Fruit fly (Drosophila melanogaster) whole organism, wandering third instar larva: Measurements from ENCODE around the gene Scm.

Experiments
- Abd-B ChIP-seq: fragments of >200 bp; optimal IDR thresholded peaks from 2 replicates; lab custom pipeline; 2017; ENCODE audit warnings: missing biosample characterization, missing genetic modification characterization
- CG32264 ChIP-seq: fragments of 200-800 bp; sonication (Bioruptor generic); optimal IDR thresholded peaks from 2 replicates; lab custom pipeline; 2016; ENCODE audit warnings: missing biosample characterization, missing genetic modification characterization
- CG9705 ChIP-seq: fragments of 200-800 bp; sonication (Bioruptor generic); optimal IDR thresholded peaks from 2 replicates; lab custom pipeline; 2018; ENCODE audit warnings: missing biosample characterization, mild to moderate bottlenecking, missing genetic modification characterization
- CrebA ChIP-seq: fragments of 200-800 bp; sonication (Bioruptor generic); optimal IDR thresholded peaks from 2 replicates; lab custom pipeline; 2016; ENCODE audit warnings: missing biosample characterization, mild to moderate bottlenecking, missing genetic modification characterization, borderline replicate concordance
- Dfd ChIP-seq: fragments of >200 bp; optimal IDR thresholded peaks from 2 replicates; lab custom pipeline; 2017; ENCODE audit warnings: missing biosample characterization, missing genetic modification characterization
- Dif ChIP-seq: fragments of 200-275, 200-300 bp; sonication (Bioruptor generic); optimal IDR thresholded peaks from 2 replicates; lab custom pipeline; 2018; ENCODE audit warnings: missing biosample characterization, missing genetic modification characterization; ENCODE audit not compliant: partially characterized antibody
- GATAd ChIP-seq: sonication (Bioruptor generic); optimal IDR thresholded peaks from 2 replicates; lab custom pipeline; 2016; ENCODE audit warnings: missing biosample characterization, missing genetic modification characterization
- HLH106 ChIP-seq: fragments of 200-800 bp; optimal IDR thresholded peaks from 3 replicates; lab custom pipeline; 2019; ENCODE audit warnings: missing biosample characterization, mild to moderate bottlenecking, missing genetic modification characterization, moderate library complexity
- Hnf4 ChIP-seq: fragments of 200-800 bp; sonication (Bioruptor generic); optimal IDR thresholded peaks from 2 replicates; lab custom pipeline; 2016; ENCODE audit warnings: missing biosample characterization, mild to moderate bottlenecking, missing genetic modification characterization
- Hr78 ChIP-seq: fragments of >200 bp; optimal IDR thresholded peaks from 2 replicates; lab custom pipeline; 2017; ENCODE audit warnings: missing biosample characterization, missing genetic modification characterization
- Hr83 ChIP-seq: fragments of 200-300 bp; sonication (Bioruptor generic); optimal IDR thresholded peaks from 2 replicates; lab custom pipeline; 2016; ENCODE audit warnings: missing biosample characterization, mild to moderate bottlenecking, missing genetic modification characterization, moderate library complexity; ENCODE audit not compliant: poor library complexity, severe bottlenecking
- Jra ChIP-seq: sonication (Bioruptor generic); optimal IDR thresholded peaks from 2 replicates; lab custom pipeline; 2016; ENCODE audit warnings: missing biosample characterization, missing genetic modification characterization
- Mio ChIP-seq: sonication (Bioruptor generic); optimal IDR thresholded peaks from 2 replicates; lab custom pipeline; 2016; ENCODE audit warnings: missing biosample characterization, missing genetic modification characterization
- Myc ChIP-seq: fragments of >200 bp; optimal IDR thresholded peaks from 2 replicates; lab custom pipeline; 2017
- N ChIP-seq: fragments of >200 bp; optimal IDR thresholded peaks from 2 replicates; lab custom pipeline; 2018; ENCODE audit warnings: missing biosample characterization, missing external identifiers, missing genetic modification characterization
- OdsH ChIP-seq: fragments of 200-800 bp; sonication (Bioruptor generic); optimal IDR thresholded peaks from 2 replicates; lab custom pipeline; 2016; ENCODE audit warnings: missing biosample characterization, mild to moderate bottlenecking, missing genetic modification characterization
- Rel ChIP-seq, 2 experiments: fragments of 200-800 bp; sonication (Bioruptor generic) in 1 of 2; optimal IDR thresholded peaks; 2 replicates in 1 of 2; 3 replicates in 1 of 2; lab custom pipeline; 2016 to 2019; ENCODE audit warnings: mild to moderate bottlenecking in 2 of 2, missing biosample characterization in 2 of 2, missing genetic modification characterization in 2 of 2, moderate library complexity in 1 of 2
- Sp1 ChIP-seq: fragments of 200-800 bp; sonication (Bioruptor generic); optimal IDR thresholded peaks from 3 replicates; lab custom pipeline; 2019; ENCODE audit warnings: missing biosample characterization, mild to moderate bottlenecking, missing genetic modification characterization, moderate library complexity
- Vsx2 ChIP-seq: fragments of 200-300, 225-300 bp; sonication (Bioruptor generic); optimal IDR thresholded peaks from 2 replicates; lab custom pipeline; 2018; ENCODE audit warnings: missing biosample characterization, missing genetic modification characterization; ENCODE audit not compliant: partially characterized antibody
- br ChIP-seq: fragments of 200-800 bp; sonication (Bioruptor generic); optimal IDR thresholded peaks from 2 replicates; lab custom pipeline; 2016; ENCODE audit warnings: missing biosample characterization, missing genetic modification characterization
- brk ChIP-seq: fragments of 200-800 bp; sonication (Bioruptor generic); optimal IDR thresholded peaks from 2 replicates; lab custom pipeline; 2016; ENCODE audit warnings: missing biosample characterization, mild to moderate bottlenecking, missing genetic modification characterization
- dl ChIP-seq, 2 experiments: fragments of 175-275, 200-275 bp in 1 of 2; fragments of 200-275 bp in 1 of 2; sonication (Bioruptor generic); optimal IDR thresholded peaks; lab custom pipeline; 2018; ENCODE audit warnings: mild to moderate bottlenecking in 2 of 2, missing biosample characterization in 2 of 2, missing genetic modification characterization in 2 of 2, moderate library complexity in 2 of 2; ENCODE audit not compliant: partially characterized antibody in 2 of 2, insufficient read depth in 1 of 2
- dmrt93B ChIP-seq: fragments of 200-800 bp; sonication (Bioruptor generic); optimal IDR thresholded peaks from 2 replicates; lab custom pipeline; 2018; ENCODE audit warnings: missing biosample characterization, mild to moderate bottlenecking, missing genetic modification characterization
- dsf ChIP-seq: sonication (Bioruptor generic); optimal IDR thresholded peaks from 2 replicates; lab custom pipeline; 2016; ENCODE audit warnings: missing biosample characterization, missing genetic modification characterization, borderline replicate concordance
- ey ChIP-seq: fragments of 200-800 bp; sonication (Bioruptor generic); optimal IDR thresholded peaks from 2 replicates; lab custom pipeline; 2016; ENCODE audit warnings: missing biosample characterization, missing genetic modification characterization
- foxo ChIP-seq, 2 experiments: fragments of 200-800 bp; sonication (Bioruptor generic); optimal IDR thresholded peaks; 2 replicates in 1 of 2; 3 replicates in 1 of 2; lab custom pipeline; 2016 to 2017; ENCODE audit warnings: missing biosample characterization in 2 of 2, missing genetic modification characterization in 2 of 2
- fru ChIP-seq: fragments of 200-800 bp; sonication (Bioruptor generic); optimal IDR thresholded peaks from 3 replicates; lab custom pipeline; 2016; ENCODE audit warnings: missing biosample characterization, mild to moderate bottlenecking, missing genetic modification characterization
- h ChIP-seq: fragments of 200-800 bp; sonication (Bioruptor generic); optimal IDR thresholded peaks from 3 replicates; lab custom pipeline; 2016; ENCODE audit warnings: missing biosample characterization, mild to moderate bottlenecking, missing genetic modification characterization
- jim ChIP-seq: fragments of 175-275, 200-325 bp; sonication (Bioruptor generic); optimal IDR thresholded peaks from 2 replicates; lab custom pipeline; 2016; ENCODE audit warnings: missing biosample characterization, mild to moderate bottlenecking, missing genetic modification characterization
- lola ChIP-seq: fragments of >200 bp; optimal IDR thresholded peaks from 2 replicates; lab custom pipeline; 2017; ENCODE audit warnings: missing biosample characterization, missing genetic modification characterization
- pan ChIP-seq: fragments of >200 bp; optimal IDR thresholded peaks from 2 replicates; lab custom pipeline; 2017
- psq ChIP-seq: fragments of 200-800 bp; sonication (Bioruptor generic); optimal IDR thresholded peaks from 3 replicates; lab custom pipeline; 2017; ENCODE audit warnings: missing biosample characterization, mild to moderate bottlenecking, missing genetic modification characterization, moderate library complexity
- rgr ChIP-seq: fragments of 200-800 bp; sonication (Bioruptor generic); optimal IDR thresholded peaks from 3 replicates; lab custom pipeline; 2016; ENCODE audit warnings: missing biosample characterization, mild to moderate bottlenecking, missing genetic modification characterization
- sage ChIP-seq: fragments of 200-800 bp; sonication (Bioruptor generic); optimal IDR thresholded peaks from 2 replicates; lab custom pipeline; 2016; ENCODE audit warnings: missing biosample characterization, mild to moderate bottlenecking, missing genetic modification characterization
- sv ChIP-seq: fragments of 200-800 bp; sonication (Bioruptor generic); optimal IDR thresholded peaks from 3 replicates; lab custom pipeline; 2016; ENCODE audit warnings: missing biosample characterization, missing genetic modification characterization
- tai ChIP-seq: sonication (Bioruptor generic); optimal IDR thresholded peaks from 2 replicates; lab custom pipeline; 2016; ENCODE audit warnings: missing biosample characterization, missing genetic modification characterization
- usp ChIP-seq: fragments of >200 bp; optimal IDR thresholded peaks from 2 replicates; lab custom pipeline; 2017; ENCODE audit warnings: missing biosample characterization, missing genetic modification characterization
- woc ChIP-seq: sonication (Bioruptor generic); optimal IDR thresholded peaks from 2 replicates; lab custom pipeline; 2016; ENCODE audit warnings: missing biosample characterization, mild to moderate bottlenecking, missing genetic modification characterization

Gene Scm

DNA sequence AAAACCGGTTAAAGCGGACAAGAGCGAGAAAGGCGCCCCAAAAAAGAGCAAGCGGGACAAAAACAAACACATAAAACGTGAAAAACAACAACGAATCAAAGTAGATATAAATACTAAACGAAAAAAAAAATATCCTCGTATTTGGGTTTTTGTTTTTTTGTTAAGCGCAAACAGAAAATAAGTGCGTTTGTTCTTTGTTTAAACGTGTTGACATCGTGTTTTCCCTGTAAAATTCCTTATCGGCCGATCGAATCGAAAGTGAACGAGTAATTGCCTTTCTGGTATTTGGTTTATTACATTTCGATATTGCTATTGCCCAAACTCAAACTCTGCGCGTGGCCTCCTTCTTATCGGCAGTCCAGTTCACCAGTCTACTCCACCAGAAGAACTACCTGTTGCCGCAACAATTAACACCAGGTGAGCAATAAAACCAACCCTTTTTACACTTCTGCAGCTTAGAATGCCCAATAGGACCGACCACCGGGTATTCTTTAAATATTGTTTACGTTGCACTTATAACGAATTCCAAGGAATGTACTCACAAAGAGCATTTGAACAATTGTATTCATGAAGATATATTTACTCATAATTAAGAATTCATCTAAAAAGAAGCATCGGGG lies 45.5 kb downstream of the Scm start:
- TF ChIP-seq h (GFP tag; lab: Kevin White, UChicago) (no peak), pan (lab: Kevin White, UChicago) (no peak)

- TF ChIP-seq Sp1 (peak; percentile 21), Hr83 (GFP tag; lab: Kevin White, UChicago) (peak; percentile 31), Rel (GFP tag; optimal IDR thresholded peaks at IDR 0.05; lab: Kevin White, UChicago) (no peak), Rel (tag; optimal IDR thresholded peaks at IDR 0.05; lab: Kevin White, UChicago) (peak; percentile 48), woc (GFP tag; lab: Kevin White, UChicago) (no peak), Myc (lab: Kevin White, UChicago) (peak; percentile 63), br (peak; percentile 63), Dfd (GFP tag; lab: Kevin White, UChicago) (no peak), usp (GFP tag; lab: Kevin White, UChicago) (no peak), h (GFP tag; lab: Kevin White, UChicago) (peak; percentile 53), foxo (GFP tag; optimal IDR thresholded peaks at IDR 0.05; lab: Kevin White, UChicago) (peak in 1 of 2 experiments; percentile 46), HLH106 (tag; lab: Kevin White, UChicago) (peak; percentile 36), rgr (GFP tag; lab: Kevin White, UChicago) (peak; percentile 42), Abd-B (GFP tag; lab: Kevin White, UChicago) (no peak), Hnf4 (GFP tag; lab: Kevin White, UChicago) (peak; percentile 78), ey (GFP tag; lab: Kevin White, UChicago) (peak; percentile 25), CG9705 (GFP tag; lab: Kevin White, UChicago) (peak; percentile 22), Jra (GFP tag; lab: Kevin White, UChicago) (peak; percentile 80), sv (peak; percentile 27), fru (GFP tag; lab: Kevin White, UChicago) (peak; percentile 65)
Measured at dm6 chr3R:9590952-9591532, 46.4 kb downstream of the Scm start, which contains the start of the genes bocks and CG8312. Gene bocks (minus strand): TSS chr3R:9591002. Gene CG8312 (plus strand): TSS chr3R:9591309.

dm6 chr3R:9586663-9587248 lies 50.7 kb downstream of the Scm start, which contains the start of gene P58IPK:
Gene P58IPK (plus strand): TSS chr3R:9586942.
- TF ChIP-seq woc (GFP tag; lab: Kevin White, UChicago), result peak; percentile 91
- peak; percentile 59 for TF ChIP-seq HLH106 (tag; lab: Kevin White, UChicago)
- no peak for TF ChIP-seq Dfd (GFP tag; lab: Kevin White, UChicago)
- TF ChIP-seq Sp1, result peak; percentile 32
- no peak for TF ChIP-seq CrebA
- TF ChIP-seq Rel (GFP tag; optimal IDR thresholded peaks at IDR 0.05; lab: Kevin White, UChicago), result no peak
- TF ChIP-seq Rel (tag; optimal IDR thresholded peaks at IDR 0.05; lab: Kevin White, UChicago), result peak; percentile 33
- peak; percentile 53 for TF ChIP-seq ey (GFP tag; lab: Kevin White, UChicago)
- TF ChIP-seq fru (GFP tag; lab: Kevin White, UChicago), result no peak
- TF ChIP-seq brk (GFP tag; lab: Kevin White, UChicago), result no peak
- TF ChIP-seq Hr83 (GFP tag; lab: Kevin White, UChicago), result peak; percentile 83
- TF ChIP-seq GATAd (GFP tag; lab: Kevin White, UChicago), result peak; percentile 38
- peak; percentile 71 for TF ChIP-seq h (GFP tag; lab: Kevin White, UChicago)
- peak; percentile 28 for TF ChIP-seq CG9705 (GFP tag; lab: Kevin White, UChicago)
- no peak for TF ChIP-seq OdsH
- TF ChIP-seq dl (GFP tag; optimal IDR thresholded peaks at IDR 0.05; lab: Kevin White, UChicago; ENCODE audit: insufficient read depth in 1 of 2, partially characterized antibody in 2 of 2), result no peak
- no peak for TF ChIP-seq Abd-B (GFP tag; lab: Kevin White, UChicago)
- TF ChIP-seq sv, result peak; percentile 36
- no peak for TF ChIP-seq Mio (GFP tag; lab: Kevin White, UChicago)
- TF ChIP-seq Dif (GFP tag; lab: Kevin White, UChicago), result no peak
- no peak for TF ChIP-seq Vsx2 (GFP tag; lab: Kevin White, UChicago)
- peak; percentile 14 for TF ChIP-seq dmrt93B
- TF ChIP-seq Hnf4 (GFP tag; lab: Kevin White, UChicago), result no peak
- peak; percentile 89 for TF ChIP-seq Myc (lab: Kevin White, UChicago)
- no peak for TF ChIP-seq Hr78
- TF ChIP-seq lola (GFP tag; lab: Kevin White, UChicago), result no peak
- peak; percentile 46 for TF ChIP-seq CG32264 (GFP tag; lab: Kevin White, UChicago)
- TF ChIP-seq N, result no peak
- TF ChIP-seq dsf (GFP tag; lab: Kevin White, UChicago), result peak; percentile 33
- TF ChIP-seq jim, result no peak
- no peak for TF ChIP-seq pan (lab: Kevin White, UChicago)
- TF ChIP-seq br, result peak; percentile 60
- peak in 1 of 2 experiments; percentile 66 for TF ChIP-seq foxo (GFP tag; optimal IDR thresholded peaks at IDR 0.05; lab: Kevin White, UChicago)
- peak; percentile 72 for TF ChIP-seq Jra (GFP tag; lab: Kevin White, UChicago)
- TF ChIP-seq sage (GFP tag; lab: Kevin White, UChicago), result peak; percentile 52
- no peak for TF ChIP-seq tai (GFP tag; lab: Kevin White, UChicago)
- no peak for TF ChIP-seq usp (GFP tag; lab: Kevin White, UChicago)
- TF ChIP-seq rgr (GFP tag; lab: Kevin White, UChicago), result peak; percentile 68
- peak; percentile 35 for TF ChIP-seq psq
